Worm (Caenorhabditis elegans) whole organism, mixed stage, embryonic: ENCODE results near the gene daf-18.

Experiments used
- ceh-43 ChIP-seq: fragments of 200-800 bp; sonication (Bioruptor generic); optimal IDR thresholded peaks from 2 replicates; lab custom pipeline; 2018; ENCODE audit warnings: mild to moderate bottlenecking, missing genetic modification characterization, moderate library complexity, missing compliant biosample characterization
- ceh-83 ChIP-seq: fragments of 200-800 bp; sonication (Bioruptor generic); optimal IDR thresholded peaks from 2 replicates; lab custom pipeline; 2018; ENCODE audit warnings: mild to moderate bottlenecking, missing genetic modification characterization, missing compliant biosample characterization
- drap-1 ChIP-seq: fragments of 200-800 bp; sonication (Bioruptor generic); optimal IDR thresholded peaks from 3 replicates; lab custom pipeline; 2018; ENCODE audit warnings: mild to moderate bottlenecking, missing genetic modification characterization, missing compliant biosample characterization
- elt-3 ChIP-seq: fragments of 150-350 bp; optimal IDR thresholded peaks from 2 replicates; lab custom pipeline; 2014; ENCODE audit warnings: missing biosample characterization, missing genetic modification characterization
- flh-1 ChIP-seq: fragments of 200-800 bp; sonication (Bioruptor generic); optimal IDR thresholded peaks from 2 replicates; lab custom pipeline; 2018; ENCODE audit warnings: mild to moderate bottlenecking, missing genetic modification characterization, moderate library complexity, missing compliant biosample characterization
- lsy-2 ChIP-seq: fragments of 150-350 bp; optimal IDR thresholded peaks from 2 replicates; lab custom pipeline; 2014; ENCODE audit warnings: missing biosample characterization, missing genetic modification characterization
- mab-5 ChIP-seq: fragments of 150-350 bp; optimal IDR thresholded peaks from 2 replicates; lab custom pipeline; 2014; ENCODE audit warnings: missing biosample characterization, missing genetic modification characterization
- mep-1 ChIP-seq: fragments of 150-350 bp; optimal IDR thresholded peaks from 2 replicates; lab custom pipeline; 2017; ENCODE audit warnings: missing biosample characterization, missing genetic modification reagents, missing genetic modification characterization, inconsistent platforms
- mls-2 ChIP-seq: sonication (generic microtip); optimal IDR thresholded peaks from 2 replicates; lab custom pipeline; 2016; ENCODE audit warnings: mild to moderate bottlenecking, missing genetic modification characterization, moderate library complexity, missing compliant biosample characterization
- nhr-237 ChIP-seq: fragments of 150-350 bp; optimal IDR thresholded peaks from 2 replicates; lab custom pipeline; 2014; ENCODE audit warnings: missing biosample characterization, missing genetic modification characterization
- pha-4 ChIP-seq: fragments of 150-350 bp; optimal IDR thresholded peaks from 2 replicates; lab custom pipeline; 2018; ENCODE audit warnings: missing biosample characterization, missing genetic modification reagents, missing genetic modification characterization
- snpc-4 ChIP-seq: fragments of 150-350 bp; optimal IDR thresholded peaks from 2 replicates; lab custom pipeline; 2014; ENCODE audit warnings: missing biosample characterization, missing genetic modification characterization
- unc-39 ChIP-seq: fragments of 150-350 bp; optimal IDR thresholded peaks from 2 replicates; lab custom pipeline; 2014; ENCODE audit warnings: missing biosample characterization, missing genetic modification characterization
- unc-62 ChIP-seq: fragments of 150-350 bp; optimal IDR thresholded peaks from 2 replicates; lab custom pipeline; 2014; ENCODE audit warnings: missing biosample characterization, missing genetic modification reagents, missing genetic modification characterization

- TF ChIP-seq nhr-237 = no peak
- no peak for TF ChIP-seq ceh-43 (GFP tag; lab: Kevin White, UChicago)
- no peak for TF ChIP-seq pha-4 (tag; lab: Kevin White, UChicago)
- TF ChIP-seq mls-2 (tag; lab: Kevin White, UChicago) = no peak
- TF ChIP-seq unc-39 (tag; lab: Kevin White, UChicago) = no peak
- no peak for TF ChIP-seq mab-5 (tag; lab: Kevin White, UChicago)
- no peak for TF ChIP-seq lsy-2 (tag; lab: Kevin White, UChicago)
- TF ChIP-seq unc-62 = no peak
- no peak for TF ChIP-seq drap-1 (GFP tag; lab: Kevin White, UChicago)
- no peak for TF ChIP-seq snpc-4 (tag; lab: Kevin White, UChicago)
- TF ChIP-seq elt-3 (tag; lab: Kevin White, UChicago) = no peak
- no peak for TF ChIP-seq ceh-83
- no peak for TF ChIP-seq mep-1 (tag; lab: Kevin White, UChicago)
- no peak for TF ChIP-seq flh-1 (GFP tag; lab: Kevin White, UChicago)
Observed at ce11 chrIV:428869-429268, 3.9 kb upstream of the daf-18 start, which contains the start of gene Y66H1A.5.
